Worm (Caenorhabditis elegans): ENCODE measurements around the gene ccr-4.

ce11 chrIV:12414601-12415000, 53.3 kb downstream of the ccr-4 start:
- TF ChIP-seq unc-130 (GFP tag; optimal IDR thresholded peaks at IDR 0.05) (no peak), B0019.2 (GFP tag; conservative IDR thresholded peaks at IDR 0.05) (no peak), nhr-90 (tag; optimal IDR thresholded peaks at IDR 0.05) (no peak), Y79H2A.3 (GFP tag; conservative IDR thresholded peaks at IDR 0.05) (no peak), snpc-4 (GFP tag; optimal IDR thresholded peaks at IDR 0.05) (no peak), snpc-4 (tag; optimal IDR thresholded peaks at IDR 0.05) (no peak)
